Worm (Caenorhabditis elegans): Measurements from ENCODE around the gene Y57G11C.30.

The Y57G11C.30 gene

DNA sequence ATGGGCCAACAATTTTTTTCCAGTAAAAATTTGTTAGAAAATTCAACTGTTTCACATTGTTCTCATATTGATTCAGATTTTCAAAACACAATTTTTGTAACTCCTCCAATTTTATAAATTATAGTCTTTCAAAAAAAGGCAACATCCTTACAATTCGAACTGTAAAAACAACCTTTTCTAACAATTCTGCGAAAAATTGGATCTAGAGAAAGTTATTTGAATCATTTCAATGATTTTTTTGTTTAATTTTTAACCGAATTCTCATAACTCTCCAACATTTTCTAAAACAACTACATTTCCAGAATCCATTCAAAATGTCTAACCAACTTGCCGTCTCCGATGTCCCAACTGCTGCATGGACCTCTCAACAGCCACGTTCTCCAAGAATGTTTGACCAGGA lies 19.4 kb upstream of the Y57G11C.30 start, which contains the start of gene ccch-5:
Gene ccch-5 (plus strand): TSS at position 301 of the 400 bp plus-strand sequence.
- TF ChIP-seq mab-5 (tag; optimal IDR thresholded peaks at IDR 0.05): no peak
- no peak for TF ChIP-seq nhr-11 (tag; optimal IDR thresholded peaks at IDR 0.05)
- TF ChIP-seq nhr-129 (tag; optimal IDR thresholded peaks at IDR 0.05): no peak
- TF ChIP-seq unc-62 (GFP tag; optimal IDR thresholded peaks at IDR 0.05): no peak

DNA sequence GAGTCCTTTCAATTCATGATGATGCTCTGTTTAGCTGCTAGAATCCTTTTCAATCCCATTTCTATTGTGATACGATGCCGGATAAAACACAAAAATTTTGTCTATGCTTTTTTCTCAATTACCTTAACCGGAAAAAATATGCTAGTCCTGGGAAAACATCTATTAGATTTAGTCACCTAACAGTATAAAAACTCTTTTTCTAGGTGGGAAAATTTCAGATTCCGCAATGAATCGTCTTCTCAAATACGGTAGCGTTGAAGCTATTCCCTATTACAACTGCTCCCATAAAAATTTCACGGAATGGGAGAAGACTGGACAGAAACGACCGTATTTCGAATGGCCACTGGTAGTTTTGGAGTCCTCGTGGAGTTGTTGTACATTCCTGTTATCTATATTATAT lies 9.3 kb upstream of the Y57G11C.30 start, which contains the start of gene Y57G11C.28:
Gene Y57G11C.28 (plus strand): TSS at position 301 of the 400 bp plus-strand sequence.
- TF ChIP-seq lin-39 (tag; optimal IDR thresholded peaks at IDR 0.05): no peak
- TF ChIP-seq nhr-237 (tag; optimal IDR thresholded peaks at IDR 0.05): no peak
- no peak for TF ChIP-seq nhr-23 (tag; optimal IDR thresholded peaks at IDR 0.05)

DNA sequence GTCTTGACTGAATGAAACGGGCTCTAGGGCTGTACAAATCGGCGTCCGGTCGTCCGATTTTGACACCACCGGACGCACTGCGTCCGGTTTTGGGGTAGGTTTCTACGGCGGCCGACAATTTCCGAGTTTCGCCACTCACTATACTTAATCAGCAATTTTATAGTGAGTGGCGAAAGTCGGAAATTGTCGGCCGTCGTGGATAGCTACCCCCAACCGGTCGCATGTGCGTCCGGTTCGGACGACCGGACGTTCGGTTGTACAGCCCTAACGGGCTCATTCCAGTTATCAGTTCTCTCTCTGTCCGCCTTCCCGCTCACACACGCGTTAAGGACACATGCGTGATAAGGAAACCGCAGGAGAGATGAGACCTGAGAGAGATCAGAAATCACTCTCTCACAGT lies 6.1 kb upstream of the Y57G11C.30 start, which contains the start of gene Y57G11C.1131:
Gene Y57G11C.1131 (plus strand): TSS at position 333 of the 400 bp plus-strand sequence.
- no peak for TF ChIP-seq ama-1 (optimal IDR thresholded peaks at IDR 0.05)
- no peak for TF ChIP-seq skn-1 (tag; optimal IDR thresholded peaks at IDR 0.05)
- TF ChIP-seq unc-62 (GFP tag; optimal IDR thresholded peaks at IDR 0.05): no peak
- no peak for TF ChIP-seq fos-1 (tag; optimal IDR thresholded peaks at IDR 0.05)
- TF ChIP-seq ztf-1 (GFP tag; conservative IDR thresholded peaks at IDR 0.05): no peak
- no peak for TF ChIP-seq aly-2 (tag; optimal IDR thresholded peaks at IDR 0.05)
- TF ChIP-seq elt-1 (tag; optimal IDR thresholded peaks at IDR 0.05): no peak
- no peak for TF ChIP-seq sem-4 (tag; optimal IDR thresholded peaks at IDR 0.05)
- no peak for TF ChIP-seq ceh-82 (tag; optimal IDR thresholded peaks at IDR 0.05)
- no peak for TF ChIP-seq gmeb-1 (tag; optimal IDR thresholded peaks at IDR 0.05)
- TF ChIP-seq blmp-1 (tag; optimal IDR thresholded peaks at IDR 0.05; ENCODE audit: insufficient read depth): no peak
- TF ChIP-seq lin-13 (GFP tag; optimal IDR thresholded peaks at IDR 0.05): no peak

DNA sequence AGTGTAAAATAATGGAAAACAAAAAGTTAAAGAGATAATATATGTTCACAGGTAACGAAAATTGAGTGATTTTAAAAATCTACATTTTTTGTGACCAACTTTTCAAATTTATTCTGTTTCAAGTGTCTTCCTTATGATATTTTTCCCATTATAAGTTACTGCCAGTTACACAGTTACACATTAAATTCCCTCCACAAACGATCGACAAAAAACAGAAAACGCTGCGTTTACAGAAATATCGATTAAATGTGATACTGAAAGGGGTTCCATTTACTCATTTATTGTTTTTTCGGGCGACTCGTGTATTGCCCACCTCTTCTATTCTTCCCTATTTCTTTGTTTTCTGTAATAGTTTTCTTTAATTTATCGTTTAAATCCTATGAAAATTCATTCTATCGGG lies 1.7 kb upstream of the Y57G11C.30 start, which contains the start of gene Y57G11C.1144:
Gene Y57G11C.1144 (plus strand): TSS at position 301 of the 400 bp plus-strand sequence.
- TF ChIP-seq lin-13 (GFP tag; optimal IDR thresholded peaks at IDR 0.05) (no peak), mbf-1 (tag; optimal IDR thresholded peaks at IDR 0.05) (no peak), nhr-10 (tag; optimal IDR thresholded peaks at IDR 0.05) (no peak), zag-1 (tag; optimal IDR thresholded peaks at IDR 0.05) (no peak), R02D3.7 (tag; optimal IDR thresholded peaks at IDR 0.05) (no peak), mab-5 (tag; optimal IDR thresholded peaks at IDR 0.05) (no peak), lin-11 (tag; optimal IDR thresholded peaks at IDR 0.05) (no peak), dmd-4 (tag; optimal IDR thresholded peaks at IDR 0.05) (no peak), nhr-237 (tag; optimal IDR thresholded peaks at IDR 0.05) (no peak), elt-1 (tag; optimal IDR thresholded peaks at IDR 0.05) (no peak), unc-39 (tag; optimal IDR thresholded peaks at IDR 0.05) (no peak)

DNA sequence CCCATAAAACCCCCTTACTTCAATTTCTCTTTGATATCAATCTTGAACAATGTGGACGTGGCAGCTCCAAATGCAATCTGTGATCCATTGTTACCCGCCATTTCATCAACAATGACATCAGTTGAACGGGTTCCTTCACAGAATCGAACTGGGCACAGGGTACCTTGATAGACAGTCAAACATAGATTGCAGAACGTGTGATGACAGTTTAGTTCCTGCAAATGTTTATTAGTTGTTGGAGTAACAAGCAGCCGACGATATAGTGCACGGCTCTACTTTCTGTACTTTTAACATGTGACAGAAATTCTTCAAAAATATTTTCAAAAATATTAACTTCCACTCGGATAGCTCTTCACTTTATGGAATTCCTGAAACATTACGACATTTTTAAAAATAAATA lies 5.5 kb downstream of the Y57G11C.30 start, which contains the start of gene Y57G11C.48:
Gene Y57G11C.48 (minus strand): TSS at position 101 of the 400 bp plus-strand sequence.
- TF ChIP-seq ztf-11 (tag; optimal IDR thresholded peaks at IDR 0.05) (no peak), nhr-21 (tag; optimal IDR thresholded peaks at IDR 0.05) (no peak), R02D3.7 (tag; optimal IDR thresholded peaks at IDR 0.05) (no peak), peb-1 (tag; optimal IDR thresholded peaks at IDR 0.05) (no peak), mbf-1 (tag; optimal IDR thresholded peaks at IDR 0.05) (no peak), unc-62 (GFP tag; optimal IDR thresholded peaks at IDR 0.05) (no peak), ceh-82 (tag; optimal IDR thresholded peaks at IDR 0.05) (no peak), zag-1 (tag; optimal IDR thresholded peaks at IDR 0.05) (no peak), elt-1 (tag; optimal IDR thresholded peaks at IDR 0.05) (no peak), nhr-23 (tag; optimal IDR thresholded peaks at IDR 0.05) (no peak), ama-1 (optimal IDR thresholded peaks at IDR 0.05) (no peak), ceh-16 (tag; optimal IDR thresholded peaks at IDR 0.05) (no peak), lin-11 (tag; optimal IDR thresholded peaks at IDR 0.05) (no peak)

DNA sequence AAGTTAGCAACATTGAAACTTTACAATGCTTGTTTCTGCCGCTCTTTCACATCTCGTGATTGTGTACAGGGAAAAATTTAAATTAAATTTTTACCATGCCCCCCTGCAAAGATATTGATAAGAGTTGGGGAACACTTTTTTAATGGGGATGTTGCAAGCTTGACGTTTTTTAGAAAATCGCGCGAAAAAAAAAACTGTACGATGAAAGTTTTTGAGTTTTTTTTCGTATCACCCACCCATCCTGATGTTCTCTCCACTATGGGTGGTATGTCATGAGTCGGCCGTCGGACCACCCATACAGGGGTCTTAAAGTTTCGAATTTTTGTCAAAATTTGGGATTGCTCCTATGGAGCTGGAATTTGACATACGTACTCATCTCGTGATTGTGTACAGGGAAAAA lies 10.4 kb downstream of the Y57G11C.30 start:
- no peak for TF ChIP-seq mab-5 (tag; optimal IDR thresholded peaks at IDR 0.05)
- TF ChIP-seq nhr-23 (tag; optimal IDR thresholded peaks at IDR 0.05): no peak
- TF ChIP-seq skn-1 (tag; optimal IDR thresholded peaks at IDR 0.05): no peak
- TF ChIP-seq elt-3 (tag; optimal IDR thresholded peaks at IDR 0.05): no peak
- no peak for TF ChIP-seq R02D3.7 (tag; optimal IDR thresholded peaks at IDR 0.05)
- TF ChIP-seq ama-1 (optimal IDR thresholded peaks at IDR 0.05): no peak
- no peak for TF ChIP-seq ceh-82 (tag; optimal IDR thresholded peaks at IDR 0.05)
- TF ChIP-seq unc-62 (GFP tag; optimal IDR thresholded peaks at IDR 0.05): no peak
- TF ChIP-seq sma-9 (GFP tag; optimal IDR thresholded peaks at IDR 0.05): no peak
- TF ChIP-seq sma-9 (tag; optimal IDR thresholded peaks at IDR 0.05): no peak

Data from whole organism, L2 larva.